Worm (Caenorhabditis elegans) whole organism, L4 larva: ENCODE results near the gene crn-5.

Experiments
- F10B5.3 ChIP-seq: sonication (generic microtip); optimal IDR thresholded peaks from 2 replicates; lab custom pipeline; 2016; ENCODE audit warnings: mild to moderate bottlenecking, missing genetic modification characterization, missing compliant biosample characterization
- F26F4.8 ChIP-seq: fragments of 200-800 bp; sonication (Bioruptor generic); conservative IDR thresholded peaks from 2 replicates; pipeline ENCODE4 v1.3.6; 2022; ENCODE audit warnings: missing genetic modification characterization, missing compliant biosample characterization
- R02D3.7 ChIP-seq: fragments of 150-350 bp; sonication (generic microtip); optimal IDR thresholded peaks from 3 replicates; lab custom pipeline; 2014; ENCODE audit warnings: missing biosample characterization, missing genetic modification characterization
- T26A8.4 ChIP-seq: fragments of 200-800 bp; sonication (Bioruptor generic); IDR thresholded peaks from 2 replicates; pipeline ENCODE4 v1.3.6; 2022; ENCODE audit warnings: missing genetic modification characterization, missing compliant biosample characterization
- Y105C5A.15 ChIP-seq: fragments of 200-800 bp; sonication (Bioruptor generic); IDR thresholded peaks from 2 replicates; pipeline ENCODE4 v1.3.6; 2022; ENCODE audit warnings: missing genetic modification characterization, missing compliant biosample characterization
- Y5F2A.4 ChIP-seq: fragments of 200-800 bp; sonication (Bioruptor generic); optimal IDR thresholded peaks from 2 replicates; lab custom pipeline; 2018; ENCODE audit warnings: mild to moderate bottlenecking, missing genetic modification characterization, missing compliant biosample characterization
- Y75B8A.6 ChIP-seq: fragments of 200-800 bp; sonication (Bioruptor generic); IDR thresholded peaks from 2 replicates; pipeline ENCODE4 v1.3.6; 2022; ENCODE audit warnings: missing genetic modification reagents, missing genetic modification characterization, missing compliant biosample characterization
- ZK546.5 ChIP-seq, 2 experiments: sonication (generic microtip); optimal IDR thresholded peaks; 2 replicates each; lab custom pipeline; 2017; ENCODE audit warnings: missing biosample characterization in 2 of 2, missing genetic modification characterization in 2 of 2
- aha-1 ChIP-seq: fragments of 150-350 bp; peaks from one replicate; lab custom pipeline; 2014; ENCODE audit warnings: missing biosample characterization, missing genetic modification characterization
- aly-2 ChIP-seq: sonication (generic microtip); optimal IDR thresholded peaks from 2 replicates; lab custom pipeline; 2018; ENCODE audit warnings: missing biosample characterization, missing genetic modification characterization
- ama-1 ChIP-seq: fragments of 150-350 bp; optimal IDR thresholded peaks from 2 replicates; lab custom pipeline; 2014; ENCODE audit warnings: inconsistent platforms, mixed read lengths
- arid-1 ChIP-seq: fragments of 200-800 bp; sonication (Bioruptor generic); conservative IDR thresholded peaks from 2 replicates; pipeline ENCODE4 v1.3.6; 2022; ENCODE audit warnings: missing genetic modification reagents, missing genetic modification characterization, missing compliant biosample characterization
- attf-4 ChIP-seq: sonication (generic microtip); optimal IDR thresholded peaks from 3 replicates; lab custom pipeline; 2017; ENCODE audit warnings: missing biosample characterization, missing genetic modification characterization
- ceh-20 ChIP-seq: fragments of 200-800 bp; sonication (Bioruptor generic); IDR thresholded peaks from 2 replicates; pipeline ENCODE4 v1.3.6; 2022; ENCODE audit warnings: missing genetic modification reagents, missing genetic modification characterization, missing compliant biosample characterization
- ceh-28 ChIP-seq: fragments of 150-350 bp; optimal IDR thresholded peaks from 2 replicates; lab custom pipeline; 2014; ENCODE audit warnings: missing biosample characterization, missing genetic modification reagents, missing genetic modification characterization
- ceh-62 ChIP-seq: sonication (generic microtip); optimal IDR thresholded peaks from 2 replicates; lab custom pipeline; 2017; ENCODE audit warnings: missing biosample characterization, missing genetic modification characterization
- ceh-82 ChIP-seq: sonication (generic microtip); optimal IDR thresholded peaks from 2 replicates; lab custom pipeline; 2017; ENCODE audit warnings: missing biosample characterization, missing genetic modification characterization
- daf-12 ChIP-seq: fragments of 150-350 bp; optimal IDR thresholded peaks from 2 replicates; lab custom pipeline; 2014; ENCODE audit warnings: missing biosample characterization, missing genetic modification reagents, missing genetic modification characterization
- egl-27 ChIP-seq: sonication (generic microtip); optimal IDR thresholded peaks from 3 replicates; lab custom pipeline; 2017; ENCODE audit warnings: missing biosample characterization, missing genetic modification reagents, missing genetic modification characterization
- egl-43 ChIP-seq: fragments of 200-800 bp; sonication (Bioruptor generic); IDR thresholded peaks from 2 replicates; pipeline ENCODE4 v1.3.6; 2022; ENCODE audit warnings: missing genetic modification reagents, missing genetic modification characterization, missing compliant biosample characterization
- fkh-10 ChIP-seq: fragments of 150-350 bp; optimal IDR thresholded peaks from 2 replicates; lab custom pipeline; 2014; ENCODE audit warnings: missing biosample characterization, missing genetic modification reagents, missing genetic modification characterization
- fos-1 ChIP-seq: fragments of 150-350 bp; optimal IDR thresholded peaks from 2 replicates; lab custom pipeline; 2014; ENCODE audit warnings: missing biosample characterization, missing genetic modification characterization
- hif-1 ChIP-seq, 2 experiments: sonication (generic microtip); optimal IDR thresholded peaks; 2 replicates each; lab custom pipeline; 2016 to 2017; ENCODE audit warnings: missing compliant biosample characterization in 2 of 2, missing genetic modification characterization in 2 of 2, missing genetic modification reagents in 2 of 2, missing genotype in 2 of 2, mild to moderate bottlenecking in 1 of 2
- hlh-11 ChIP-seq: fragments of 200-800 bp; sonication (Bioruptor generic); optimal IDR thresholded peaks from 2 replicates; lab custom pipeline; 2018; ENCODE audit warnings: mild to moderate bottlenecking, missing genetic modification characterization, missing compliant biosample characterization
- hlh-30 ChIP-seq: sonication (generic microtip); optimal IDR thresholded peaks from 2 replicates; lab custom pipeline; 2017; ENCODE audit warnings: antibody characterized with exemption, mild to moderate bottlenecking, missing genetic modification characterization, missing compliant biosample characterization; ENCODE audit not compliant: insufficient read depth
- lim-7 ChIP-seq: fragments of 200-800 bp; sonication (Bioruptor generic); IDR thresholded peaks from 2 replicates; pipeline ENCODE4 v1.3.6; 2022; ENCODE audit warnings: missing genetic modification characterization, missing compliant biosample characterization
- lin-1 ChIP-seq: fragments of 200-800 bp; sonication (Bioruptor generic); IDR thresholded peaks from 2 replicates; pipeline ENCODE4 v1.3.6; 2022; ENCODE audit warnings: missing genetic modification reagents, missing genetic modification characterization, missing compliant biosample characterization
- lin-29 ChIP-seq: fragments of 200-800 bp; sonication (Bioruptor generic); IDR thresholded peaks from 2 replicates; pipeline ENCODE4 v1.3.6; 2022; ENCODE audit warnings: missing genetic modification reagents, missing genetic modification characterization, missing compliant biosample characterization
- lin-38 ChIP-seq: fragments of 200-800 bp; sonication (Bioruptor generic); IDR thresholded peaks from 2 replicates; pipeline ENCODE4 v1.3.6; 2022; ENCODE audit warnings: missing genetic modification reagents, missing genetic modification characterization, missing compliant biosample characterization
- lir-3 ChIP-seq: sonication (generic microtip); optimal IDR thresholded peaks from 2 replicates; lab custom pipeline; 2016; ENCODE audit warnings: mild to moderate bottlenecking, missing genetic modification characterization, missing compliant biosample characterization
- lsy-2 ChIP-seq, 2 experiments: fragments of 150-350 bp in 1 of 2; sonication (generic microtip) in 1 of 2; optimal IDR thresholded peaks; 2 replicates each; lab custom pipeline; 2014 to 2017; ENCODE audit warnings: missing biosample characterization in 2 of 2, missing genetic modification characterization in 2 of 2
- madf-5 ChIP-seq, 2 experiments: fragments of 200-800 bp; sonication (Bioruptor generic); IDR thresholded peaks; 2 replicates each; pipeline ENCODE4 v1.3.6; 2022; ENCODE audit warnings: missing compliant biosample characterization in 2 of 2, missing genetic modification characterization in 2 of 2
- madf-9 ChIP-seq: fragments of 200-800 bp; sonication (Bioruptor generic); conservative IDR thresholded peaks from 2 replicates; pipeline ENCODE4 v1.3.6; 2022; ENCODE audit warnings: missing genetic modification reagents, missing genetic modification characterization, missing compliant biosample characterization
- mdl-1 ChIP-seq, 2 experiments: fragments of 150-350 bp in 1 of 2; sonication (generic microtip) in 1 of 2; optimal IDR thresholded peaks; 2 replicates each; lab custom pipeline; 2014 to 2017; ENCODE audit warnings: missing biosample characterization in 2 of 2, missing genetic modification characterization in 2 of 2
- mep-1 ChIP-seq: fragments of 150-350 bp; sonication (generic microtip); optimal IDR thresholded peaks from 3 replicates; lab custom pipeline; 2014; ENCODE audit warnings: missing biosample characterization, missing genetic modification characterization
- mes-2 ChIP-seq: sonication (generic microtip); optimal IDR thresholded peaks from 2 replicates; lab custom pipeline; 2016; ENCODE audit warnings: missing genotype, mild to moderate bottlenecking, missing genetic modification characterization, missing compliant biosample characterization; ENCODE audit not compliant: poor library complexity, severe bottlenecking
- nhr-102 ChIP-seq: sonication (generic microtip); optimal IDR thresholded peaks from 2 replicates; lab custom pipeline; 2016; ENCODE audit warnings: mild to moderate bottlenecking, missing genetic modification characterization, moderate library complexity, missing compliant biosample characterization
- nhr-237 ChIP-seq: sonication (generic microtip); optimal IDR thresholded peaks from 2 replicates; lab custom pipeline; 2017; ENCODE audit warnings: missing biosample characterization, missing genetic modification characterization
- nhr-25 ChIP-seq: sonication (generic microtip); optimal IDR thresholded peaks from 2 replicates; lab custom pipeline; 2017; ENCODE audit warnings: missing genetic modification characterization, mild to moderate bottlenecking, missing compliant biosample characterization, antibody characterized with exemption, moderate library complexity, borderline replicate concordance; ENCODE audit not compliant: insufficient read depth
- nhr-28 ChIP-seq: fragments of 150-350 bp; optimal IDR thresholded peaks from 2 replicates; lab custom pipeline; 2014; ENCODE audit warnings: missing biosample characterization, missing genetic modification characterization
- nhr-41 ChIP-seq: fragments of 200-800 bp; sonication (Bioruptor generic); IDR thresholded peaks from 2 replicates; pipeline ENCODE4 v1.3.6; 2022; ENCODE audit warnings: missing genetic modification reagents, missing genetic modification characterization, missing compliant biosample characterization
- pha-4 ChIP-seq, 2 experiments: fragments of 150-350 bp in 1 of 2; fragments of 200-800 bp in 1 of 2; sonication (Bioruptor generic) in 1 of 2; IDR thresholded peaks in 1 of 2; optimal IDR thresholded peaks in 1 of 2; 2 replicates each; pipeline versions ENCODE4 v1.3.6 to Lab custom; 2014 to 2022; ENCODE audit warnings: missing genetic modification characterization in 2 of 2, missing genetic modification reagents in 2 of 2, missing biosample characterization in 1 of 2, missing compliant biosample characterization in 1 of 2
- snpc-1.2 ChIP-seq: fragments of 200-800 bp; sonication (Bioruptor generic); IDR thresholded peaks from 2 replicates; pipeline ENCODE4 v1.3.6; 2022; ENCODE audit warnings: missing genetic modification reagents, missing genetic modification characterization, missing compliant biosample characterization
- spr-1 ChIP-seq: sonication (generic microtip); optimal IDR thresholded peaks from 2 replicates; lab custom pipeline; 2016; ENCODE audit warnings: mild to moderate bottlenecking, missing genetic modification characterization, missing compliant biosample characterization
- tra-1 ChIP-seq: fragments of 200-800 bp; sonication (Bioruptor generic); IDR thresholded peaks from 2 replicates; pipeline ENCODE4 v1.3.6; 2022; ENCODE audit warnings: missing genetic modification reagents, missing genetic modification characterization, missing compliant biosample characterization
- unc-62 ChIP-seq, 3 experiments: fragments of 150-350 bp in 1 of 3; sonication (generic microtip); optimal IDR thresholded peaks in 2 of 3; peaks in 1 of 3; 1 replicate in 1 of 3; 2 replicates in 2 of 3; lab custom pipeline; 2014 to 2017; ENCODE audit warnings: missing biosample characterization in 3 of 3, missing genetic modification characterization in 3 of 3, missing genetic modification reagents in 3 of 3, missing genotype in 1 of 3
- vab-7 ChIP-seq: fragments of 200-800 bp; sonication (Bioruptor generic); IDR thresholded peaks from 2 replicates; pipeline ENCODE4 v1.3.6; 2022; ENCODE audit warnings: missing genetic modification reagents, missing genetic modification characterization, missing compliant biosample characterization
- zag-1 ChIP-seq: fragments of 150-350 bp; optimal IDR thresholded peaks from 2 replicates; lab custom pipeline; 2014; ENCODE audit warnings: missing biosample characterization, missing genetic modification characterization
- zfp-2 ChIP-seq: sonication (generic microtip); optimal IDR thresholded peaks from 2 replicates; lab custom pipeline; 2016; ENCODE audit warnings: mild to moderate bottlenecking, missing genetic modification characterization, missing compliant biosample characterization
- ztf-7 ChIP-seq: fragments of 150-350 bp; optimal IDR thresholded peaks from 2 replicates; lab custom pipeline; 2014; ENCODE audit warnings: missing biosample characterization, missing genetic modification characterization

The crn-5 gene

ce11 chrII:10558962-10559415, 33.6 kb upstream of the crn-5 start (continued):
- TF ChIP-seq unc-62 (GFP tag; optimal IDR thresholded peaks at IDR 0.05 in 1 of 2; lab: Kevin White, UChicago) (peak in 1 of 2 experiments; percentile 98), unc-62 (tag; optimal IDR thresholded peaks at IDR 0.05; lab: Kevin White, UChicago) (no peak), hlh-30 (peak; percentile 98), nhr-41 (GFP tag; lab: Robert Waterston, UW) (no peak), fkh-10 (GFP tag; lab: Kevin White, UChicago) (no peak), lin-38 (GFP tag; lab: Robert Waterston, UW) (0 out of 2 replicates have a peak, but pooled peaks have one; percentile 16), madf-9 (GFP tag; lab: Robert Waterston, UW) (peak; percentile 1; the same call in 1 of the 2 replicates), nhr-28 (tag; lab: Kevin White, UChicago) (peak; percentile 17), mes-2 (tag; lab: Kevin White, UChicago) (peak; percentile 15), Y105C5A.15 (no peak), ceh-20 (GFP tag; lab: Robert Waterston, UW) (no peak), ztf-7 (tag; lab: Kevin White, UChicago) (no peak), hif-1 (tag; optimal IDR thresholded peaks at IDR 0.05; lab: Kevin White, UChicago) (peak in 1 of 2 experiments; percentile 77), mdl-1 (tag; optimal IDR thresholded peaks at IDR 0.05; lab: Kevin White, UChicago) (peak in 1 of 2 experiments; percentile 84), ceh-62 (no peak), arid-1 (GFP tag; lab: Robert Waterston, UW) (no peak), nhr-237 (no peak), lim-7 (GFP tag; lab: Robert Waterston, UW) (no peak), mep-1 (tag; lab: Kevin White, UChicago) (peak; percentile 74), F10B5.3 (tag; lab: Kevin White, UChicago) (no peak), snpc-1.2 (GFP tag; lab: Robert Waterston, UW) (no peak), T26A8.4 (GFP tag; lab: Robert Waterston, UW) (peak; percentile 17; the same call in 1 of the 2 replicates), attf-4 (no peak), Y75B8A.6 (GFP tag; lab: Robert Waterston, UW) (no peak), lin-29 (peak; percentile 24; the same call in 1 of the 2 replicates), lsy-2 (tag; optimal IDR thresholded peaks at IDR 0.05; lab: Kevin White, UChicago) (peak; percentile 13 to 63), spr-1 (tag; lab: Kevin White, UChicago) (no peak), egl-27 (tag; lab: Kevin White, UChicago) (no peak), lin-1 (GFP tag; lab: Robert Waterston, UW) (no peak), F26F4.8 (GFP tag; lab: Robert Waterston, UW) (no peak), zfp-2 (tag; lab: Kevin White, UChicago) (no peak), tra-1 (GFP tag; lab: Robert Waterston, UW) (no peak), pha-4 (GFP tag; IDR thresholded peaks at IDR 0.05; lab: Robert Waterston, UW) (no peak), pha-4 (tag; optimal IDR thresholded peaks at IDR 0.05; lab: Kevin White, UChicago) (no peak), R02D3.7 (tag; lab: Kevin White, UChicago) (no peak), vab-7 (GFP tag; lab: Robert Waterston, UW) (no peak), Y5F2A.4 (no peak), aly-2 (no peak), fos-1 (tag; lab: Kevin White, UChicago) (no peak), lir-3 (tag; lab: Kevin White, UChicago) (no peak), daf-12 (tag; lab: Kevin White, UChicago) (no peak), aha-1 (peak; percentile 99), hlh-11 (tag; lab: Kevin White, UChicago) (peak; percentile 88), ceh-82 (tag; lab: Kevin White, UChicago) (no peak), madf-5 (GFP tag; IDR thresholded peaks at IDR 0.05; lab: Robert Waterston, UW) (0 out of 4 replicates have a peak, but pooled peaks of 1 of the 2 experiments have one; percentile 7), ZK546.5 (tag; optimal IDR thresholded peaks at IDR 0.05; lab: Kevin White, UChicago) (no peak), ama-1 (lab: Kevin White, UChicago) (peak; percentile 3), zag-1 (tag; lab: Kevin White, UChicago) (no peak), nhr-25 (tag; lab: Kevin White, UChicago) (peak; percentile 84), egl-43 (GFP tag; lab: Robert Waterston, UW) (no peak), nhr-102 (tag; lab: Kevin White, UChicago) (no peak), ceh-28 (tag; lab: Kevin White, UChicago) (no peak)
